Worm (Caenorhabditis elegans) whole organism, early embryonic: Measurements from ENCODE around the gene gtf-2E1.

ENCODE experiments used
- B0310.2 ChIP-seq: sonication (generic microtip); optimal IDR thresholded peaks from 2 replicates; lab custom pipeline; 2016; ENCODE audit warnings: mild to moderate bottlenecking, missing genetic modification characterization, missing compliant biosample characterization
- aly-1 ChIP-seq: sonication (generic microtip); optimal IDR thresholded peaks from 2 replicates; lab custom pipeline; 2016; ENCODE audit warnings: missing genetic modification characterization, missing compliant biosample characterization
- ama-1 ChIP-seq: fragments of 150-350 bp; optimal IDR thresholded peaks from 2 replicates; lab custom pipeline; 2014
- ceh-13 ChIP-seq: fragments of 200-800 bp; sonication (Bioruptor generic); optimal IDR thresholded peaks from 2 replicates; lab custom pipeline; 2018; ENCODE audit warnings: mild to moderate bottlenecking, missing genetic modification characterization, missing compliant biosample characterization
- ets-7 ChIP-seq: sonication (generic microtip); optimal IDR thresholded peaks from 2 replicates; lab custom pipeline; 2016; ENCODE audit warnings: missing genotype, missing genetic modification characterization, missing compliant biosample characterization
- flt-1 ChIP-seq: fragments of 200-800 bp; sonication (Bioruptor generic); IDR thresholded peaks from 2 replicates; pipeline ENCODE4 v1.3.6; 2022; ENCODE audit warnings: missing genetic modification characterization, missing compliant biosample characterization
- hmbx-1 ChIP-seq: sonication (generic microtip); optimal IDR thresholded peaks from 2 replicates; lab custom pipeline; 2016; ENCODE audit warnings: mild to moderate bottlenecking, missing genetic modification characterization, missing compliant biosample characterization
- hnd-1 ChIP-seq: sonication (generic microtip); optimal IDR thresholded peaks from 2 replicates; lab custom pipeline; 2016; ENCODE audit warnings: missing genetic modification characterization, missing compliant biosample characterization
- sea-1 ChIP-seq: fragments of 200-800 bp; sonication (Bioruptor generic); conservative IDR thresholded peaks from 2 replicates; pipeline ENCODE4 v1.3.6; 2022; ENCODE audit warnings: missing genetic modification characterization, missing compliant biosample characterization
- tra-4 ChIP-seq: sonication (generic microtip); optimal IDR thresholded peaks from 2 replicates; lab custom pipeline; 2017; ENCODE audit warnings: missing genetic modification characterization, missing compliant biosample characterization

ce11 chrIV:17232899-17233298 lies 22.2 kb upstream of the gtf-2E1 start:
- TF ChIP-seq ets-7 (no peak), B0310.2 (tag; lab: Kevin White, UChicago) (no peak), tra-4 (no peak), ama-1 (lab: Kevin White, UChicago) (no peak), flt-1 (GFP tag; lab: Robert Waterston, UW) (no peak), aly-1 (tag; lab: Kevin White, UChicago) (no peak), hnd-1 (no peak), hmbx-1 (no peak), sea-1 (no peak), ceh-13 (GFP tag; lab: Kevin White, UChicago) (no peak)
